Worm (Caenorhabditis elegans): ENCODE data around the gene H03A11.2.

DNA sequence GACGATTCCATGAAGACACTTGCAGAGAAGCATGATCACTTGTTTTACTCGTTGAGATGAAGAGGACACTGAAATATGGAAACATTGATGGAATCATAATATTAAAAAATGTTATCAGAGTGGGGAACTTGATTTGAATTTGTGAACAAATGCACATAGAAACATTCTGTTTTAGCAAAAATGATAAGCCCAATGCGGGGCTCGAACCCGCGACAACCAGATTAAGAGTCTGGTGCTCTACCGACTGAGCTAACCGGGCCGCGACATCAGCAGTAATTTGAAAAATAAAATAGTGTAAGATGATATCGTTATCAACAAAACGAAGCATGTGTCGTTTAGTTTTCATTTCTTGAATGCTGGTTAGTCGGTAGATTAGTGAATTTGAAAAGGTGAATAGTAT, 10.7 kb upstream of the H03A11.2 start:
- no peak for TF ChIP-seq nhr-76 (tag; optimal IDR thresholded peaks at IDR 0.05)
- no peak for TF ChIP-seq mep-1 (tag; optimal IDR thresholded peaks at IDR 0.05)
- no peak for TF ChIP-seq unc-39 (tag; optimal IDR thresholded peaks at IDR 0.05)
- no peak for TF ChIP-seq elt-3 (tag; optimal IDR thresholded peaks at IDR 0.05)
- no peak for TF ChIP-seq ceh-43 (GFP tag; optimal IDR thresholded peaks at IDR 0.05)
- no peak for TF ChIP-seq mab-5 (tag; optimal IDR thresholded peaks at IDR 0.05)
- no peak for TF ChIP-seq bed-3 (GFP tag; optimal IDR thresholded peaks at IDR 0.05)
- TF ChIP-seq blmp-1 (tag; optimal IDR thresholded peaks at IDR 0.05) = no peak
- TF ChIP-seq nhr-28 (tag; optimal IDR thresholded peaks at IDR 0.05) = no peak
- TF ChIP-seq ztf-11 (tag; optimal IDR thresholded peaks at IDR 0.05) = no peak
- TF ChIP-seq lin-32 (GFP tag; optimal IDR thresholded peaks at IDR 0.05) = no peak
- TF ChIP-seq lsy-2 (tag; optimal IDR thresholded peaks at IDR 0.05) = no peak
